Fruit fly (Drosophila melanogaster): ENCODE measurements around the gene CG42521.

CG42521 gene

dm6 chr3L:10664511-10665062 lies 41.2 kb upstream of the CG42521 start, which contains the start of gene simj (continued):
- TF ChIP-seq Antp (GFP tag; optimal IDR thresholded peaks at IDR 0.05) (no peak), Dll (GFP tag; IDR thresholded peaks at IDR 0.05; ENCODE audit: partially characterized antibody) (peak; percentile 76), CG1603 (tag; optimal IDR thresholded peaks at IDR 0.05) (peak; percentile 89), NFAT (GFP tag; IDR thresholded peaks at IDR 0.05) (peak; percentile 68; the same call in 1 of the 2 replicates), pzg (GFP tag; optimal IDR thresholded peaks at IDR 0.05) (peak; percentile 97), ci (GFP tag; IDR thresholded peaks at IDR 0.05) (peak; percentile 81), ash1 (GFP tag; optimal IDR thresholded peaks at IDR 0.05) (peak; percentile 77), sr (GFP tag; IDR thresholded peaks at IDR 0.05) (peak; percentile 27; the same call in 1 of the 3 replicates), CG14710 (tag; optimal IDR thresholded peaks at IDR 0.05) (peak; percentile 62), repo (GFP tag; optimal IDR thresholded peaks at IDR 0.05) (peak; percentile 40), Vsx1 (GFP tag; optimal IDR thresholded peaks at IDR 0.05) (no peak), CG31224 (GFP tag; IDR thresholded peaks at IDR 0.05) (no peak), chm (GFP tag; IDR thresholded peaks at IDR 0.05) (peak; percentile 95), CG9932 (GFP tag; IDR thresholded peaks at IDR 0.05) (peak; percentile 71), CG11085 (GFP tag; IDR thresholded peaks at IDR 0.05) (no peak), GATAe (GFP tag; conservative IDR thresholded peaks at IDR 0.05) (peak; percentile 40; the same call in 1 of the 2 replicates), zen2 (GFP tag; IDR thresholded peaks at IDR 0.05; ENCODE audit: partially characterized antibody) (peak; percentile 80; the same call in 1 of the 3 replicates), Sox100B (GFP tag; optimal IDR thresholded peaks at IDR 0.05) (no peak), HmgZ (tag; optimal IDR thresholded peaks at IDR 0.05) (peak; percentile 89), row (GFP tag; IDR thresholded peaks at IDR 0.05) (peak; percentile 68), kni (GFP tag; optimal IDR thresholded peaks at IDR 0.05) (peak; percentile 53), fd64A (GFP tag; optimal IDR thresholded peaks at IDR 0.05) (peak; percentile 50), zfh1 (GFP tag; IDR thresholded peaks at IDR 0.05) (peak; percentile 69; the same call in 2 of the 3 replicates), da (GFP tag; optimal IDR thresholded peaks at IDR 0.05) (no peak), danr (GFP tag; IDR thresholded peaks at IDR 0.05) (no peak), CG4707 (GFP tag; optimal IDR thresholded peaks at IDR 0.05) (peak; percentile 63), al (GFP tag; IDR thresholded peaks at IDR 0.05) (no peak), CG14441 (GFP tag; IDR thresholded peaks at IDR 0.05) (peak; percentile 17; the same call in 1 of the 2 replicates), NC2β (GFP tag; optimal IDR thresholded peaks at IDR 0.05) (peak; percentile 52), CG7745 (tag; optimal IDR thresholded peaks at IDR 0.05) (peak; percentile 0), dmrt99B (tag; optimal IDR thresholded peaks at IDR 0.05) (peak; percentile 34), MTF-1 (GFP tag; optimal IDR thresholded peaks at IDR 0.05; ENCODE audit: borderline replicate concordance) (peak; percentile 58), CG32767 (GFP tag; IDR thresholded peaks at IDR 0.05) (no peak), CG8089 (GFP tag; optimal IDR thresholded peaks at IDR 0.05) (peak; percentile 23), gfzf (GFP tag; optimal IDR thresholded peaks at IDR 0.05) (peak; percentile 98), Med (GFP tag) (peak; percentile 95), caup (GFP tag; optimal IDR thresholded peaks at IDR 0.05; ENCODE audit: severe bottlenecking) (peak; percentile 65), fd96Cb (tag; optimal IDR thresholded peaks at IDR 0.05) (no peak), nmo (GFP tag; optimal IDR thresholded peaks at IDR 0.05) (peak; percentile 60), CG9609 (GFP tag; optimal IDR thresholded peaks at IDR 0.05) (no peak), gem (tag; optimal IDR thresholded peaks at IDR 0.05) (peak; percentile 8), CG13296 (GFP tag; optimal IDR thresholded peaks at IDR 0.05) (peak; percentile 54), CG12155 (GFP tag; optimal IDR thresholded peaks at IDR 0.05) (peak; percentile 54), CG8478 (optimal IDR thresholded peaks at IDR 0.05) (no peak), Pdp1 (GFP tag; optimal IDR thresholded peaks at IDR 0.05) (peak; percentile 38 to 55), mld (GFP tag; IDR thresholded peaks at IDR 0.05; ENCODE audit: partially characterized antibody) (peak; percentile 69; the same call in 1 of the 3 replicates), prd (optimal IDR thresholded peaks at IDR 0.05) (no peak), prd (GFP tag; IDR thresholded peaks at IDR 0.05) (0 out of 3 replicates have a peak, but pooled peaks have one; percentile 8), dimm (GFP tag; IDR thresholded peaks at IDR 0.05) (no peak), CG3838 (GFP tag; optimal IDR thresholded peaks at IDR 0.05) (peak; percentile 51)
